Fruit fly (Drosophila melanogaster) whole organism, embryonic: Measurements from ENCODE around the gene Sbf.

Experiments used
- Atf6 ChIP-seq: fragments of 200-800 bp; sonication (Bioruptor generic); IDR thresholded peaks from 2 replicates; pipeline ENCODE4 v1.3.6; 2022; ENCODE audit warnings: missing biosample characterization, missing genetic modification characterization
- CG10209 ChIP-seq: fragments of 200-800 bp; sonication (Bioruptor generic); optimal IDR thresholded peaks from 3 replicates; lab custom pipeline; 2017; ENCODE audit warnings: missing biosample characterization, mild to moderate bottlenecking, missing genetic modification characterization, missing genetic modification reagents
- CG11398 ChIP-seq: fragments of 200-800 bp; sonication (Bioruptor generic); optimal IDR thresholded peaks from 2 replicates; lab custom pipeline; 2016; ENCODE audit warnings: missing biosample characterization, missing genetic modification characterization
- CG12769 ChIP-seq: fragments of 200-800 bp; sonication (Bioruptor generic); optimal IDR thresholded peaks from 2 replicates; lab custom pipeline; 2019; ENCODE audit warnings: missing biosample characterization, mild to moderate bottlenecking, missing genetic modification characterization, moderate library complexity
- CG1529 ChIP-seq: fragments of 200-800 bp; sonication (Bioruptor generic); optimal IDR thresholded peaks from 3 replicates; lab custom pipeline; 2018; ENCODE audit warnings: missing biosample characterization, missing genetic modification characterization
- CG17359 ChIP-seq: fragments of 200-800 bp; sonication (Bioruptor generic); optimal IDR thresholded peaks from 3 replicates; lab custom pipeline; 2018; ENCODE audit warnings: missing biosample characterization, mild to moderate bottlenecking, missing genetic modification characterization, moderate library complexity
- CG17829 ChIP-seq: fragments of 200-800 bp; optimal IDR thresholded peaks from 2 replicates; lab custom pipeline; 2019; ENCODE audit warnings: missing biosample characterization, mild to moderate bottlenecking, missing genetic modification characterization, moderate library complexity
- CG18619 ChIP-seq: fragments of 200-800 bp; sonication (Bioruptor generic); optimal IDR thresholded peaks from 3 replicates; lab custom pipeline; 2017; ENCODE audit warnings: missing biosample characterization, mild to moderate bottlenecking, missing genetic modification characterization
- CG31365 ChIP-seq: fragments of 200-800 bp; sonication (Bioruptor generic); optimal IDR thresholded peaks from 2 replicates; lab custom pipeline; 2018; ENCODE audit warnings: missing biosample characterization, mild to moderate bottlenecking, missing genetic modification characterization
- CG31441 ChIP-seq: fragments of 200-800 bp; sonication (Bioruptor generic); IDR thresholded peaks from 2 replicates; pipeline ENCODE4 v1.3.6; 2022; ENCODE audit warnings: missing biosample characterization, missing genetic modification characterization
- CG32772 ChIP-seq: fragments of 200-800 bp; sonication (Bioruptor generic); IDR thresholded peaks from 2 replicates; pipeline ENCODE4 v1.3.6; 2022; ENCODE audit warnings: missing biosample characterization, missing genetic modification characterization
- CG33557 ChIP-seq: fragments of 200-800 bp; sonication (Bioruptor generic); optimal IDR thresholded peaks from 2 replicates; lab custom pipeline; 2019; ENCODE audit warnings: missing biosample characterization, mild to moderate bottlenecking, missing genetic modification characterization, moderate library complexity
- CG5245 ChIP-seq: fragments of 200-800 bp; sonication (Bioruptor generic); optimal IDR thresholded peaks from 3 replicates; lab custom pipeline; 2016; ENCODE audit warnings: missing biosample characterization, missing genetic modification characterization
- CG5953 ChIP-seq: fragments of 200-800 bp; sonication (Bioruptor generic); IDR thresholded peaks from 2 replicates; pipeline ENCODE4 v1.3.6; 2022; ENCODE audit warnings: missing biosample characterization, missing genetic modification characterization
- CG6813 ChIP-seq: fragments of 200-800 bp; sonication (Bioruptor generic); optimal IDR thresholded peaks from 2 replicates; lab custom pipeline; 2017; ENCODE audit warnings: missing biosample characterization, missing genetic modification characterization, mild to moderate bottlenecking, moderate library complexity, missing genetic modification reagents
- CG7745 ChIP-seq: fragments of 200-800 bp; sonication (Bioruptor generic); optimal IDR thresholded peaks from 2 replicates; lab custom pipeline; 2018; ENCODE audit warnings: missing biosample characterization, mild to moderate bottlenecking, missing genetic modification characterization, moderate library complexity
- CG7987 ChIP-seq: fragments of 200-800 bp; sonication (Bioruptor generic); optimal IDR thresholded peaks from 2 replicates; lab custom pipeline; 2018; ENCODE audit warnings: missing biosample characterization, mild to moderate bottlenecking, missing genetic modification characterization, moderate library complexity
- CG8359 ChIP-seq: fragments of 200-800 bp; sonication (Bioruptor generic); optimal IDR thresholded peaks from 2 replicates; lab custom pipeline; 2017; ENCODE audit warnings: missing biosample characterization, mild to moderate bottlenecking, missing genetic modification characterization, borderline replicate concordance
- CG8388 ChIP-seq: fragments of 200-800 bp; sonication (Bioruptor generic); optimal IDR thresholded peaks from 2 replicates; lab custom pipeline; 2019; ENCODE audit warnings: missing biosample characterization, mild to moderate bottlenecking, missing genetic modification characterization, moderate library complexity
- CG9609 ChIP-seq: fragments of 200-800 bp; sonication (Bioruptor generic); optimal IDR thresholded peaks from 3 replicates; lab custom pipeline; 2016; ENCODE audit warnings: missing biosample characterization, missing genetic modification characterization
- Dad ChIP-seq: fragments of 200-800 bp; sonication (Bioruptor generic); optimal IDR thresholded peaks from 3 replicates; lab custom pipeline; 2016; ENCODE audit warnings: missing biosample characterization, missing genetic modification characterization
- Doc2 ChIP-seq: fragments of 200-800 bp; sonication (Bioruptor generic); IDR thresholded peaks from 2 replicates; pipeline ENCODE4 v1.3.6; 2022; ENCODE audit warnings: missing biosample characterization, missing genetic modification characterization
- Dref ChIP-seq: fragments of 200-800 bp; sonication (Bioruptor generic); IDR thresholded peaks from 2 replicates; pipeline ENCODE4 v1.3.6; 2022; ENCODE audit warnings: missing biosample characterization, missing genetic modification characterization
- E2f1 ChIP-seq: fragments of 200-800 bp; sonication (Bioruptor generic); IDR thresholded peaks from 2 replicates; pipeline ENCODE4 v1.3.6; 2022; ENCODE audit warnings: missing biosample characterization, missing genetic modification characterization
- Fer2 ChIP-seq: fragments of 200-800 bp; sonication (Bioruptor generic); optimal IDR thresholded peaks from 2 replicates; lab custom pipeline; 2018; ENCODE audit warnings: missing biosample characterization, mild to moderate bottlenecking, missing genetic modification characterization, moderate library complexity
- Hr51 ChIP-seq, 2 experiments: fragments of 200-800 bp; sonication (Bioruptor generic); optimal IDR thresholded peaks; 2 replicates in 1 of 2; 3 replicates in 1 of 2; lab custom pipeline; 2016 to 2018; ENCODE audit warnings: missing biosample characterization in 2 of 2, missing genetic modification characterization in 2 of 2, mild to moderate bottlenecking in 1 of 2, moderate library complexity in 1 of 2
- Lim3 ChIP-seq: fragments of 200-800 bp; sonication (Bioruptor generic); IDR thresholded peaks from 2 replicates; pipeline ENCODE4 v1.3.6; 2022; ENCODE audit warnings: missing biosample characterization, missing genetic modification characterization
- MESR4 ChIP-seq: fragments of 200-800 bp; sonication (Bioruptor generic); optimal IDR thresholded peaks from 2 replicates; lab custom pipeline; 2018; ENCODE audit warnings: missing biosample characterization, mild to moderate bottlenecking, missing genetic modification characterization, moderate library complexity
- Optix ChIP-seq: fragments of 200-800 bp; sonication (Bioruptor generic); IDR thresholded peaks from 3 replicates; pipeline ENCODE4 v1.3.6; 2022; ENCODE audit warnings: missing biosample characterization, missing genetic modification characterization
- Stat92E ChIP-seq, 3 experiments: fragments of >200 bp in 2 of 3; fragments of 200-800 bp in 1 of 3; sonication (Bioruptor generic) in 1 of 3; optimal IDR thresholded peaks; 2 replicates each; lab custom pipeline; 2017 to 2019; ENCODE audit warnings: missing biosample characterization in 3 of 3, missing genetic modification characterization in 3 of 3, mild to moderate bottlenecking in 1 of 3, moderate library complexity in 1 of 3
- Trl ChIP-seq, 3 experiments: fragments of >200 bp in 2 of 3; fragments of 200-800 bp in 1 of 3; sonication (Bioruptor generic) in 1 of 3; optimal IDR thresholded peaks; 2 replicates in 1 of 3; 3 replicates in 2 of 3; lab custom pipeline; 2016 to 2017; ENCODE audit warnings: missing biosample characterization in 1 of 3, missing genetic modification characterization in 1 of 3
- abd-A ChIP-seq: fragments of 200-800 bp; sonication (Bioruptor generic); optimal IDR thresholded peaks from 3 replicates; lab custom pipeline; 2019; ENCODE audit warnings: missing biosample characterization, mild to moderate bottlenecking, missing genetic modification characterization, moderate library complexity
- al ChIP-seq: fragments of 200-800 bp; sonication (Bioruptor generic); IDR thresholded peaks from 2 replicates; pipeline ENCODE4 v1.3.6; 2022; ENCODE audit warnings: missing biosample characterization, missing genetic modification characterization
- btn ChIP-seq: fragments of 200-800 bp; sonication (Bioruptor generic); optimal IDR thresholded peaks from 2 replicates; lab custom pipeline; 2016; ENCODE audit warnings: missing biosample characterization, missing genetic modification characterization
- cas ChIP-seq: fragments of 200-800 bp; sonication (Bioruptor generic); IDR thresholded peaks from 2 replicates; pipeline ENCODE4 v1.3.6; 2022; ENCODE audit warnings: missing biosample characterization, missing genetic modification characterization
- chm ChIP-seq: fragments of 200-800 bp; sonication (Bioruptor generic); IDR thresholded peaks from 2 replicates; pipeline ENCODE4 v1.3.6; 2022; ENCODE audit warnings: missing biosample characterization, missing genetic modification characterization
- croc ChIP-seq: fragments of 200-800 bp; sonication (Bioruptor generic); conservative IDR thresholded peaks from 3 replicates; pipeline ENCODE4 v1.3.6; 2022; ENCODE audit warnings: missing biosample characterization, missing genetic modification characterization
- ewg ChIP-seq: fragments of 200-800 bp; sonication (Bioruptor generic); optimal IDR thresholded peaks from 3 replicates; lab custom pipeline; 2017; ENCODE audit warnings: mild to moderate bottlenecking, missing biosample characterization, missing genetic modification reagents, missing genetic modification characterization
- grau ChIP-seq: fragments of 200-800 bp; optimal IDR thresholded peaks from 3 replicates; lab custom pipeline; 2019; ENCODE audit warnings: missing biosample characterization, mild to moderate bottlenecking, missing genetic modification characterization, moderate library complexity
- kay ChIP-seq: fragments of 200-800 bp; sonication (Bioruptor generic); optimal IDR thresholded peaks from 2 replicates; lab custom pipeline; 2016; ENCODE audit warnings: missing biosample characterization, missing genetic modification characterization
- odd ChIP-seq: fragments of 200-800 bp; sonication (Bioruptor generic); optimal IDR thresholded peaks from 2 replicates; lab custom pipeline; 2017; ENCODE audit warnings: missing biosample characterization, mild to moderate bottlenecking, missing genetic modification characterization
- onecut ChIP-seq: fragments of 200-800 bp; sonication (Bioruptor generic); IDR thresholded peaks from 2 replicates; pipeline ENCODE4 v1.3.6; 2022; ENCODE audit warnings: missing biosample characterization, missing genetic modification characterization
- pros ChIP-seq: fragments of 200-800 bp; sonication (Bioruptor generic); optimal IDR thresholded peaks from 3 replicates; lab custom pipeline; 2019; ENCODE audit warnings: missing biosample characterization, mild to moderate bottlenecking, missing genetic modification characterization, moderate library complexity
- sim ChIP-seq: fragments of 200-800 bp; sonication (Bioruptor generic); IDR thresholded peaks from 2 replicates; pipeline ENCODE4 v1.3.6; 2022; ENCODE audit warnings: missing biosample characterization, missing genetic modification characterization
- slbo ChIP-seq: fragments of 200-800 bp; sonication (Bioruptor generic); IDR thresholded peaks from 2 replicates; pipeline ENCODE4 v1.3.6; 2022; ENCODE audit warnings: missing biosample characterization, missing genetic modification characterization
- slp2 ChIP-seq: fragments of 200-800 bp; sonication (Bioruptor generic); optimal IDR thresholded peaks from 2 replicates; lab custom pipeline; 2016; ENCODE audit warnings: missing biosample characterization, missing genetic modification characterization
- sob ChIP-seq: fragments of 200-800 bp; sonication (Bioruptor generic); IDR thresholded peaks from 2 replicates; pipeline ENCODE4 v1.3.6; 2022; ENCODE audit warnings: missing biosample characterization, missing genetic modification characterization
- stwl ChIP-seq: fragments of 200-800 bp; sonication (Bioruptor generic); optimal IDR thresholded peaks from 3 replicates; lab custom pipeline; 2018; ENCODE audit warnings: missing biosample characterization, mild to moderate bottlenecking, missing genetic modification characterization, moderate library complexity
- tgo ChIP-seq: fragments of 200-800 bp; sonication (Bioruptor generic); IDR thresholded peaks from 3 replicates; pipeline ENCODE4 v1.3.6; 2022; ENCODE audit warnings: missing biosample characterization, missing genetic modification characterization
- unpg ChIP-seq: fragments of 200-800 bp; sonication (Bioruptor generic); optimal IDR thresholded peaks from 3 replicates; lab custom pipeline; 2018; ENCODE audit warnings: missing biosample characterization, mild to moderate bottlenecking, missing genetic modification characterization, moderate library complexity

The Sbf gene

dm6 chr3R:11780181-11780688 is 16.5 kb downstream of the Sbf start (continued):
- peak; percentile 91 for TF ChIP-seq grau (tag; lab: Kevin White, UChicago)
- peak; percentile 89 for TF ChIP-seq sim (GFP tag; lab: Robert Waterston, UW)
- TF ChIP-seq CG18619 (GFP tag; lab: Kevin White, UChicago), result peak; percentile 87
- TF ChIP-seq CG9609 (GFP tag; lab: Kevin White, UChicago), result no peak
- TF ChIP-seq CG8388 (GFP tag; lab: Kevin White, UChicago), result peak; percentile 95
- TF ChIP-seq MESR4 (GFP tag; lab: Kevin White, UChicago), result no peak
- TF ChIP-seq ewg (GFP tag; lab: Kevin White, UChicago), result peak; percentile 90
- TF ChIP-seq Dref (GFP tag; lab: Robert Waterston, UW), result no peak
- peak in 1 of 3 experiments; percentile 91 for TF ChIP-seq Stat92E (GFP tag; optimal IDR thresholded peaks at IDR 0.05; lab: Kevin White, UChicago)
- peak; percentile 73 for TF ChIP-seq stwl (tag; lab: Kevin White, UChicago)
- TF ChIP-seq Optix (GFP tag; lab: Robert Waterston, UW), result peak; percentile 78
- no peak for TF ChIP-seq slbo
- TF ChIP-seq tgo (GFP tag; lab: Robert Waterston, UW), result peak; percentile 78
- peak; percentile 85 for TF ChIP-seq CG5953 (GFP tag; lab: Robert Waterston, UW)
- TF ChIP-seq Lim3, result peak; percentile 43; the same call in 1 of the 2 replicates
- peak; percentile 19 for TF ChIP-seq Fer2 (tag; lab: Kevin White, UChicago)
- no peak for TF ChIP-seq abd-A (tag; lab: Kevin White, UChicago)
- TF ChIP-seq unpg (GFP tag; lab: Kevin White, UChicago), result peak; percentile 95
- TF ChIP-seq Dad (GFP tag; lab: Kevin White, UChicago), result no peak
- TF ChIP-seq slp2 (GFP tag; lab: Kevin White, UChicago), result peak; percentile 44
- TF ChIP-seq CG10209 (GFP tag; lab: Kevin White, UChicago), result peak; percentile 94
- TF ChIP-seq al, result no peak
- peak; percentile 77 for TF ChIP-seq CG6813 (GFP tag; lab: Kevin White, UChicago)
- no peak for TF ChIP-seq CG31365 (tag; lab: Kevin White, UChicago)
- TF ChIP-seq btn (GFP tag; lab: Kevin White, UChicago), result peak; percentile 22
- no peak for TF ChIP-seq CG11398 (GFP tag; lab: Kevin White, UChicago)
- no peak for TF ChIP-seq Doc2 (GFP tag; lab: Robert Waterston, UW)
- peak; percentile 93 for TF ChIP-seq chm
- TF ChIP-seq Hr51 (GFP tag; optimal IDR thresholded peaks at IDR 0.05; lab: Kevin White, UChicago), result peak; percentile 61 to 86
- TF ChIP-seq CG32772 (GFP tag; lab: Robert Waterston, UW), result peak; percentile 87
- TF ChIP-seq croc (GFP tag; lab: Robert Waterston, UW), result peak; percentile 95
- peak; percentile 92 for TF ChIP-seq CG8359 (GFP tag; lab: Kevin White, UChicago)
- peak; percentile 98 for TF ChIP-seq pros (GFP tag; lab: Kevin White, UChicago)
- TF ChIP-seq onecut (GFP tag; lab: Robert Waterston, UW), result peak; percentile 90
- TF ChIP-seq cas (GFP tag; lab: Robert Waterston, UW), result no peak
- peak; percentile 95 for TF ChIP-seq CG17359 (tag; lab: Kevin White, UChicago)
- TF ChIP-seq E2f1 (GFP tag; lab: Robert Waterston, UW), result peak; percentile 71
- TF ChIP-seq Trl (optimal IDR thresholded peaks at IDR 0.05; lab: Kevin White, UChicago), result peak; percentile 37 to 82
- peak; percentile 8 for TF ChIP-seq Trl (GFP tag; optimal IDR thresholded peaks at IDR 0.05; lab: Kevin White, UChicago)
- TF ChIP-seq CG1529, result peak; percentile 94
- TF ChIP-seq sob (GFP tag; lab: Robert Waterston, UW), result peak; percentile 74
- TF ChIP-seq odd (GFP tag; lab: Kevin White, UChicago), result peak; percentile 81
- TF ChIP-seq CG17829 (tag; lab: Kevin White, UChicago), result peak; percentile 99
- peak; percentile 68 for TF ChIP-seq CG7987 (GFP tag; lab: Kevin White, UChicago)
- peak; percentile 57; the same call in 1 of the 2 replicates for TF ChIP-seq Atf6 (GFP tag; lab: Robert Waterston, UW)
- TF ChIP-seq kay (GFP tag; lab: Kevin White, UChicago), result peak; percentile 79
- TF ChIP-seq CG7745, result peak; percentile 23
- TF ChIP-seq CG33557, result peak; percentile 97
- TF ChIP-seq CG31441 (GFP tag; lab: Robert Waterston, UW), result peak; percentile 99
- peak; percentile 94 for TF ChIP-seq CG5245
- no peak for TF ChIP-seq CG12769 (tag; lab: Kevin White, UChicago)
